Worm (Caenorhabditis elegans): ENCODE results near the gene C23G10.7.

The C23G10.7 gene

DNA sequence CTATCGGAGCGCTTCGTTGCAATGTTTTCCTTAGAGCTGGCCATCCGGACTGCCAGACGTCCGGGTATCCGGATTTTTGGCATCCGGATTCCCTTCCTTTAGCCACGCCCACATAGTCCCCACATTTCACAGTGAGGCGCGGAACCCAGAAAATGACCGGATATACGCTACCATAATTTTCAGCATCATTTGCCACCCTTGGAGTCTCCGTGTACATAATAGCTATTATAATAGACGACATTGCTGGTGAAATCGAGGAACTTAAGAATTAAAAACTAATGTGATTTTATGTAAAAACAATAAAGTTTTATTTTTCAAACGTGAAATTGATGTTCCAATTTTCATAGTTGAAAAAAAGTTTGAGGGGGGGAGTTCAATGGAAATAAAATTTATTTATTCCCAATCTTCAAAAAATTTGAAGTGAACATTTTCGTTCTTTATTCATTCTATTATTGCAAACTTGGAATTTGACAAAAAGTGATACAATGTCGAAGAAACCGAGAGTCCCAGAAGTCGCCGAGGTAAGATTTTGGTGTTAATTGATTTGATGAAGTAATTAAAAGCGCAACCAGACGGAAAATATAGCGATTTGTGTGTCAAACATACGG lies 12.1 kb upstream of the C23G10.7 start (continued):
- TF ChIP-seq hlh-26 (GFP tag; conservative IDR thresholded peaks at IDR 0.05), result no peak
- no peak for TF ChIP-seq sptf-2 (GFP tag; optimal IDR thresholded peaks at IDR 0.05)
- no peak for TF ChIP-seq C06A6.2 (GFP tag; conservative IDR thresholded peaks at IDR 0.05)
- TF ChIP-seq nhr-120 (GFP tag; IDR thresholded peaks at IDR 0.05), result no peak
- TF ChIP-seq sdz-38 (tag; optimal IDR thresholded peaks at IDR 0.05), result no peak
- no peak for TF ChIP-seq Y56A3A.18 (GFP tag; IDR thresholded peaks at IDR 0.05)
- TF ChIP-seq akir-1 (GFP tag; optimal IDR thresholded peaks at IDR 0.05), result no peak
- no peak for TF ChIP-seq T07F8.4 (tag; optimal IDR thresholded peaks at IDR 0.05)
- TF ChIP-seq nfya-1 (tag; optimal IDR thresholded peaks at IDR 0.05; ENCODE audit: borderline replicate concordance, insufficient read depth), result no peak
- no peak for TF ChIP-seq lsy-27 (tag; optimal IDR thresholded peaks at IDR 0.05; ENCODE audit: borderline replicate concordance, insufficient read depth)
- no peak for TF ChIP-seq somi-1 (GFP tag; optimal IDR thresholded peaks at IDR 0.05)
- TF ChIP-seq attf-3 (GFP tag; conservative IDR thresholded peaks at IDR 0.05), result no peak
- no peak for TF ChIP-seq aptf-2 (GFP tag; conservative IDR thresholded peaks at IDR 0.05)
- no peak for TF ChIP-seq ztf-25 (GFP tag; IDR thresholded peaks at IDR 0.05)
- no peak for TF ChIP-seq mxl-1 (tag; optimal IDR thresholded peaks at IDR 0.05)
- TF ChIP-seq unc-62 (GFP tag; optimal IDR thresholded peaks at IDR 0.05), result no peak
- no peak for TF ChIP-seq hsf-1 (GFP tag; IDR thresholded peaks at IDR 0.05)
- TF ChIP-seq ceh-91 (GFP tag; IDR thresholded peaks at IDR 0.05), result no peak
- no peak for TF ChIP-seq F39B2.1 (GFP tag; IDR thresholded peaks at IDR 0.05)
- peak; percentile 66; the same call in 1 of the 2 replicates for TF ChIP-seq lin-26 (GFP tag; IDR thresholded peaks at IDR 0.05)
- TF ChIP-seq ekl-4 (GFP tag; IDR thresholded peaks at IDR 0.05), result 0 out of 2 replicates have a peak, but pooled peaks have one; percentile 42
- no peak for TF ChIP-seq bed-2 (GFP tag; IDR thresholded peaks at IDR 0.05)
- no peak for TF ChIP-seq F10E7.11 (tag; optimal IDR thresholded peaks at IDR 0.05)
- 0 out of 2 replicates have a peak, but pooled peaks have one; percentile 36 for TF ChIP-seq nfya-2 (GFP tag; IDR thresholded peaks at IDR 0.05)
- TF ChIP-seq lag-1 (GFP tag; IDR thresholded peaks at IDR 0.05), result no peak
- no peak for TF ChIP-seq nhr-179 (tag; optimal IDR thresholded peaks at IDR 0.05)
- TF ChIP-seq nhr-90 (tag; optimal IDR thresholded peaks at IDR 0.05), result no peak
- no peak for TF ChIP-seq atf-7 (tag; optimal IDR thresholded peaks at IDR 0.05)
- no peak for TF ChIP-seq ztf-3 (GFP tag; optimal IDR thresholded peaks at IDR 0.05)
- no peak for TF ChIP-seq hmg-20 (GFP tag; IDR thresholded peaks at IDR 0.05)
- no peak for TF ChIP-seq madf-8 (GFP tag; conservative IDR thresholded peaks at IDR 0.05)
- no peak for TF ChIP-seq ZK185.1 (tag; optimal IDR thresholded peaks at IDR 0.05; ENCODE audit: poor library complexity, severe bottlenecking)
- no peak for TF ChIP-seq egl-44 (GFP tag; IDR thresholded peaks at IDR 0.05)
- TF ChIP-seq B0019.2 (GFP tag; conservative IDR thresholded peaks at IDR 0.05), result no peak
- TF ChIP-seq lsl-1 (GFP tag; optimal IDR thresholded peaks at IDR 0.05), result peak; percentile 62
- no peak for TF ChIP-seq ceh-100 (GFP tag; IDR thresholded peaks at IDR 0.05)
- TF ChIP-seq Y79H2A.3 (GFP tag; conservative IDR thresholded peaks at IDR 0.05), result no peak
- no peak for TF ChIP-seq K12H6.12 (tag; optimal IDR thresholded peaks at IDR 0.05)
- no peak for TF ChIP-seq Y67H2A.10 (GFP tag; conservative IDR thresholded peaks at IDR 0.05)
- TF ChIP-seq F49E8.2 (tag; optimal IDR thresholded peaks at IDR 0.05; ENCODE audit: insufficient read depth), result peak; percentile 83
- no peak for TF ChIP-seq rpc-1 (optimal IDR thresholded peaks at IDR 0.05)
- TF ChIP-seq rpc-1 (tag; optimal IDR thresholded peaks at IDR 0.05), result peak; percentile 7
- peak; percentile 67 for TF ChIP-seq ztf-18 (tag; optimal IDR thresholded peaks at IDR 0.05)
- TF ChIP-seq snpc-1.1 (tag; optimal IDR thresholded peaks at IDR 0.05; ENCODE audit: insufficient read depth), result peak; percentile 97
- TF ChIP-seq tlf-1 (GFP tag; optimal IDR thresholded peaks at IDR 0.05), result peak; percentile 34
- TF ChIP-seq F57C9.4 (tag; optimal IDR thresholded peaks at IDR 0.05), result no peak
- TF ChIP-seq D2030.7 (GFP tag; IDR thresholded peaks at IDR 0.05), result peak; percentile 80
- peak; percentile 85 for TF ChIP-seq hrde-1 (tag; optimal IDR thresholded peaks at IDR 0.05; ENCODE audit: borderline replicate concordance)

Data from whole organism, young adult.